Fruit fly (Drosophila melanogaster) whole organism, pupa: ENCODE measurements around the gene CG43335.
A peak's percentile ranks its signal among the peaks of the same experiment; 100 is the strongest.

Source experiments
- CG10348 ChIP-seq: fragments of 200-800 bp; sonication (Bioruptor generic); IDR thresholded peaks from 2 replicates; pipeline ENCODE4 v1.3.6; 2022; ENCODE audit warnings: missing biosample characterization, missing genetic modification characterization
- CG12605 ChIP-seq: fragments of 200-800 bp; sonication (Bioruptor generic); IDR thresholded peaks from 2 replicates; pipeline ENCODE4 v1.3.6; 2022; ENCODE audit warnings: missing biosample characterization, missing genetic modification characterization
- CG13204 ChIP-seq: fragments of 200-800 bp; sonication (Bioruptor generic); optimal IDR thresholded peaks from 2 replicates; lab custom pipeline; 2018; ENCODE audit warnings: missing biosample characterization, mild to moderate bottlenecking, missing genetic modification characterization, moderate library complexity
- CG14655 ChIP-seq: fragments of 200-800 bp; sonication (Bioruptor generic); optimal IDR thresholded peaks from 3 replicates; lab custom pipeline; 2017; ENCODE audit warnings: mild to moderate bottlenecking, missing biosample characterization, missing genetic modification reagents, missing genetic modification characterization
- CG15710 ChIP-seq: fragments of 200-800 bp; sonication (Bioruptor generic); optimal IDR thresholded peaks from 2 replicates; lab custom pipeline; 2018; ENCODE audit warnings: missing biosample characterization, mild to moderate bottlenecking, missing genetic modification characterization, moderate library complexity
- CG17806 ChIP-seq: fragments of 200-800 bp; sonication (Bioruptor generic); optimal IDR thresholded peaks from 2 replicates; lab custom pipeline; 2018; ENCODE audit warnings: missing biosample characterization, mild to moderate bottlenecking, missing genetic modification characterization, moderate library complexity
- CG32121 ChIP-seq: fragments of 200-800 bp; sonication (Bioruptor generic); IDR thresholded peaks from 2 replicates; pipeline ENCODE4 v1.3.6; 2022; ENCODE audit warnings: missing biosample characterization, missing genetic modification characterization
- CG34367 ChIP-seq: fragments of 200-800 bp; sonication (Bioruptor generic); optimal IDR thresholded peaks from 2 replicates; lab custom pipeline; 2018; ENCODE audit warnings: missing biosample characterization, mild to moderate bottlenecking, missing genetic modification characterization
- CG4496 ChIP-seq: fragments of 200-800 bp; sonication (Bioruptor generic); IDR thresholded peaks from 3 replicates; pipeline ENCODE4 v1.3.6; 2022; ENCODE audit warnings: missing biosample characterization, missing genetic modification characterization
- CG8159 ChIP-seq: fragments of 200-800 bp; sonication (Bioruptor generic); optimal IDR thresholded peaks from 3 replicates; lab custom pipeline; 2018; ENCODE audit warnings: missing biosample characterization, mild to moderate bottlenecking, missing genetic modification characterization, moderate library complexity
- CG8301 ChIP-seq: fragments of 200-800 bp; sonication (Bioruptor generic); optimal IDR thresholded peaks from 2 replicates; lab custom pipeline; 2018; ENCODE audit warnings: missing biosample characterization, mild to moderate bottlenecking, missing genetic modification characterization
- CG9948 ChIP-seq: fragments of 200-800 bp; sonication (Bioruptor generic); optimal IDR thresholded peaks from 2 replicates; lab custom pipeline; 2018; ENCODE audit warnings: missing biosample characterization, mild to moderate bottlenecking, missing genetic modification characterization, moderate library complexity
- D1 ChIP-seq: fragments of 200-800 bp; sonication (Bioruptor generic); optimal IDR thresholded peaks from 2 replicates; lab custom pipeline; 2018; ENCODE audit warnings: missing biosample characterization, mild to moderate bottlenecking, missing genetic modification characterization, moderate library complexity
- EcR ChIP-seq: fragments of 200-800 bp; sonication (Bioruptor generic); optimal IDR thresholded peaks from 3 replicates; lab custom pipeline; 2019; ENCODE audit warnings: missing biosample characterization, missing genetic modification characterization, mild to moderate bottlenecking, moderate library complexity, missing genetic modification reagents
- Ets98B ChIP-seq: fragments of 200-800 bp; sonication (Bioruptor generic); IDR thresholded peaks from 2 replicates; pipeline ENCODE4 v1.3.6; 2022; ENCODE audit warnings: missing biosample characterization, missing genetic modification characterization
- Pif1A ChIP-seq: fragments of 200-800 bp; sonication (Bioruptor generic); optimal IDR thresholded peaks from 3 replicates; lab custom pipeline; 2016; ENCODE audit warnings: missing biosample characterization, missing genetic modification characterization
- Pif1B ChIP-seq: fragments of 200-800 bp; sonication (Bioruptor generic); optimal IDR thresholded peaks from 3 replicates; lab custom pipeline; 2016; ENCODE audit warnings: missing biosample characterization, missing genetic modification characterization
- Snoo ChIP-seq: fragments of 200-800 bp; sonication (Bioruptor generic); optimal IDR thresholded peaks from 3 replicates; lab custom pipeline; 2017; ENCODE audit warnings: missing biosample characterization, mild to moderate bottlenecking, missing genetic modification characterization, inconsistent platforms
- fd96Ca ChIP-seq: fragments of 200-800 bp; sonication (Bioruptor generic); IDR thresholded peaks from 3 replicates; pipeline ENCODE4 v1.3.6; 2022; ENCODE audit warnings: missing biosample characterization, missing genetic modification characterization
- gl ChIP-seq: fragments of 200-800 bp; sonication (Bioruptor generic); optimal IDR thresholded peaks from 2 replicates; lab custom pipeline; 2018; ENCODE audit warnings: missing biosample characterization, mild to moderate bottlenecking, missing genetic modification characterization
- rn ChIP-seq: fragments of 200-800 bp; sonication (Bioruptor generic); IDR thresholded peaks from 2 replicates; pipeline ENCODE4 v1.3.6; 2022; ENCODE audit warnings: missing biosample characterization, missing genetic modification characterization

The CG43335 gene

dm6 chr3R:15653768-15654387 is 18.6 kb downstream of the CG43335 start:
- TF ChIP-seq CG34367 (tag; lab: Kevin White, UChicago) (no peak), CG15710 (tag; lab: Kevin White, UChicago) (no peak), fd96Ca (GFP tag; lab: Robert Waterston, UW) (no peak), Pif1A (GFP tag; lab: Kevin White, UChicago) (no peak), CG32121 (GFP tag; lab: Robert Waterston, UW) (no peak), CG4496 (no peak), CG14655 (no peak), rn (GFP tag; lab: Robert Waterston, UW) (no peak), CG8301 (tag; lab: Kevin White, UChicago) (no peak)

- no peak for TF ChIP-seq CG8301 (tag; lab: Kevin White, UChicago)
- TF ChIP-seq CG9948 (tag; lab: Kevin White, UChicago) = no peak
- TF ChIP-seq gl (tag; lab: Kevin White, UChicago) = no peak
Measured at dm6 chr3R:15654870-15655269, 19.6 kb downstream of the CG43335 start.

dm6 chr3R:15655415-15655814 is 20.1 kb downstream of the CG43335 start:
- no peak for TF ChIP-seq rn (GFP tag; lab: Robert Waterston, UW)
- no peak for TF ChIP-seq CG34367 (tag; lab: Kevin White, UChicago)
- TF ChIP-seq Pif1B (GFP tag; lab: Kevin White, UChicago) = no peak
- TF ChIP-seq EcR = no peak
- TF ChIP-seq CG17806 (tag; lab: Kevin White, UChicago) = no peak
- TF ChIP-seq CG8301 (tag; lab: Kevin White, UChicago) = no peak
- TF ChIP-seq CG32121 (GFP tag; lab: Robert Waterston, UW) = no peak
- TF ChIP-seq D1 (tag; lab: Kevin White, UChicago) = no peak

dm6 chr3R:15660460-15660859 is 25.2 kb downstream of the CG43335 start:
- TF ChIP-seq CG32121 (GFP tag; lab: Robert Waterston, UW) (no peak), CG8159 (tag; lab: Kevin White, UChicago) (no peak), CG12605 (GFP tag; lab: Robert Waterston, UW) (no peak), CG15710 (tag; lab: Kevin White, UChicago) (no peak), Snoo (tag; lab: Kevin White, UChicago) (no peak), Pif1B (GFP tag; lab: Kevin White, UChicago) (no peak), CG17806 (tag; lab: Kevin White, UChicago) (no peak), Ets98B (GFP tag; lab: Robert Waterston, UW) (no peak), EcR (no peak), gl (tag; lab: Kevin White, UChicago) (no peak), CG10348 (GFP tag; lab: Robert Waterston, UW) (no peak)

dm6 chr3R:15664321-15665172 is 29.3 kb downstream of the CG43335 start:
- TF ChIP-seq CG15710 (tag; lab: Kevin White, UChicago) = no peak
- TF ChIP-seq CG17806 (tag; lab: Kevin White, UChicago) = no peak
- TF ChIP-seq CG14655 = no peak
- TF ChIP-seq CG9948 (tag; lab: Kevin White, UChicago) = no peak
- no peak for TF ChIP-seq CG32121 (GFP tag; lab: Robert Waterston, UW)
- peak; percentile 49; the same call in 1 of the 3 replicates for TF ChIP-seq CG4496
- TF ChIP-seq rn (GFP tag; lab: Robert Waterston, UW) = no peak
- no peak for TF ChIP-seq CG10348 (GFP tag; lab: Robert Waterston, UW)
- TF ChIP-seq Pif1B (GFP tag; lab: Kevin White, UChicago) = no peak
- 0 out of 3 replicates have a peak, but pooled peaks have one; percentile 16 for TF ChIP-seq fd96Ca (GFP tag; lab: Robert Waterston, UW)
- no peak for TF ChIP-seq gl (tag; lab: Kevin White, UChicago)
- no peak for TF ChIP-seq CG34367 (tag; lab: Kevin White, UChicago)
- TF ChIP-seq EcR = peak; percentile 54
- TF ChIP-seq CG12605 (GFP tag; lab: Robert Waterston, UW) = peak; percentile 34; the same call in 1 of the 2 replicates
- TF ChIP-seq CG13204 = no peak
- TF ChIP-seq CG8159 (tag; lab: Kevin White, UChicago) = no peak
- TF ChIP-seq, all 21 proteins: peak for 4

dm6 chr3R:15665962-15666361 is 30.7 kb downstream of the CG43335 start, which contains the start of gene pxb:
Gene pxb, plus strand, starts transcription at chr3R:15666183.
- peak; percentile 3 for TF ChIP-seq CG8159 (tag; lab: Kevin White, UChicago)
- TF ChIP-seq gl (tag; lab: Kevin White, UChicago) = no peak
- peak; percentile 44; the same call in 1 of the 3 replicates for TF ChIP-seq CG4496
- peak; percentile 18 for TF ChIP-seq Snoo (tag; lab: Kevin White, UChicago)
- TF ChIP-seq Ets98B (GFP tag; lab: Robert Waterston, UW) = peak; percentile 63; the same call in 1 of the 2 replicates
- peak; percentile 2 for TF ChIP-seq Pif1A (GFP tag; lab: Kevin White, UChicago)
- peak; percentile 39 for TF ChIP-seq CG13204
- TF ChIP-seq EcR = peak; percentile 33
- no peak for TF ChIP-seq CG14655
- TF ChIP-seq CG12605 (GFP tag; lab: Robert Waterston, UW) = peak; percentile 31; the same call in 1 of the 2 replicates
- no peak for TF ChIP-seq CG17806 (tag; lab: Kevin White, UChicago)
- peak; percentile 35; the same call in 1 of the 2 replicates for TF ChIP-seq CG32121 (GFP tag; lab: Robert Waterston, UW)
- peak; percentile 48; the same call in 1 of the 3 replicates for TF ChIP-seq fd96Ca (GFP tag; lab: Robert Waterston, UW)
- TF ChIP-seq Pif1B (GFP tag; lab: Kevin White, UChicago) = peak; percentile 25
